Worm (Caenorhabditis elegans) whole organism, L4 larva: Measurements from ENCODE around the gene sre-18.

Source experiments
- F49E8.2 ChIP-seq: sonication (generic microtip); optimal IDR thresholded peaks from 2 replicates; lab custom pipeline; 2016; ENCODE audit warnings: missing compliant biosample characterization, mild to moderate bottlenecking, missing genetic modification characterization, borderline replicate concordance
- T20F7.1 ChIP-seq: fragments of 200-800 bp; sonication (Bioruptor generic); optimal IDR thresholded peaks from 2 replicates; lab custom pipeline; 2018; ENCODE audit warnings: mild to moderate bottlenecking, missing genetic modification characterization, missing compliant biosample characterization
- duxl-1 ChIP-seq: sonication (generic microtip); optimal IDR thresholded peaks from 2 replicates; lab custom pipeline; 2016; ENCODE audit warnings: mild to moderate bottlenecking, missing genetic modification characterization, moderate library complexity, missing compliant biosample characterization; ENCODE audit not compliant: poor library complexity
- lin-15B ChIP-seq: fragments of 150-350 bp; sonication (generic microtip); optimal IDR thresholded peaks from 3 replicates; lab custom pipeline; 2014; ENCODE audit warnings: missing biosample characterization, missing genetic modification characterization
- lin-39 ChIP-seq: fragments of 150-350 bp; optimal IDR thresholded peaks from 2 replicates; lab custom pipeline; 2014; ENCODE audit warnings: missing biosample characterization, missing genetic modification reagents, missing genetic modification characterization
- nhr-10 ChIP-seq: fragments of 150-350 bp; optimal IDR thresholded peaks from 2 replicates; lab custom pipeline; 2014; ENCODE audit warnings: missing biosample characterization, missing genetic modification characterization
- nhr-102 ChIP-seq: sonication (generic microtip); optimal IDR thresholded peaks from 2 replicates; lab custom pipeline; 2016; ENCODE audit warnings: mild to moderate bottlenecking, missing genetic modification characterization, moderate library complexity, missing compliant biosample characterization
- nhr-237 ChIP-seq: sonication (generic microtip); optimal IDR thresholded peaks from 2 replicates; lab custom pipeline; 2017; ENCODE audit warnings: missing biosample characterization, missing genetic modification characterization
- nhr-28 ChIP-seq: fragments of 150-350 bp; optimal IDR thresholded peaks from 2 replicates; lab custom pipeline; 2014; ENCODE audit warnings: missing biosample characterization, missing genetic modification characterization

ce11 chrIV:12219309-12219708 lies 10.3 kb downstream of the sre-18 start, which contains the start of gene F35G2.5:
- TF ChIP-seq lin-39 (tag; lab: Kevin White, UChicago) = no peak
- TF ChIP-seq nhr-102 (tag; lab: Kevin White, UChicago) = no peak
- TF ChIP-seq nhr-237 = no peak
- no peak for TF ChIP-seq nhr-28
- no peak for TF ChIP-seq F49E8.2 (tag; lab: Kevin White, UChicago)
- TF ChIP-seq T20F7.1 = no peak
- TF ChIP-seq nhr-10 (tag; lab: Kevin White, UChicago) = no peak
- TF ChIP-seq lin-15B (tag; lab: Kevin White, UChicago) = no peak
- TF ChIP-seq duxl-1 (tag; lab: Kevin White, UChicago) = no peak
